Worm (Caenorhabditis elegans): ENCODE measurements around the gene nhr-94.

nhr-94 gene

ce11 chrV:7683907-7684655, 2.1 kb downstream of the nhr-94 start, which contains the start of gene sre-11:
sre-11 (minus strand) TSS chrV:7683957.
- TF ChIP-seq fkh-8 (tag; optimal IDR thresholded peaks at IDR 0.05) (no peak), unc-62 (GFP tag; optimal IDR thresholded peaks at IDR 0.05) (no peak), efl-1 (optimal IDR thresholded peaks at IDR 0.05) (no peak), efl-1 (GFP tag; optimal IDR thresholded peaks at IDR 0.05 in 1 of 2) (peak in 1 of 2 experiments; percentile 84)

- TF ChIP-seq blmp-1 (tag; optimal IDR thresholded peaks at IDR 0.05) (peak; percentile 50), snpc-4 (tag; optimal IDR thresholded peaks at IDR 0.05) (no peak), ceh-82 (tag; optimal IDR thresholded peaks at IDR 0.05) (no peak), nhr-237 (tag; optimal IDR thresholded peaks at IDR 0.05) (no peak), elt-3 (tag; optimal IDR thresholded peaks at IDR 0.05) (peak in 1 of 6 experiments; percentile 64), nhr-47 (tag; optimal IDR thresholded peaks at IDR 0.05) (no peak), nhr-19 (GFP tag; conservative IDR thresholded peaks at IDR 0.05) (peak; percentile 16; the same call in 1 of the 2 replicates), nhr-20 (tag; optimal IDR thresholded peaks at IDR 0.05) (peak; percentile 75), mdl-1 (tag; optimal IDR thresholded peaks at IDR 0.05) (peak in 1 of 2 experiments; percentile 16), nhr-76 (tag; optimal IDR thresholded peaks at IDR 0.05) (no peak), elt-2 (tag; optimal IDR thresholded peaks at IDR 0.05) (peak; percentile 8), nhr-85 (tag) (peak; percentile 81), nhr-90 (tag; optimal IDR thresholded peaks at IDR 0.05; ENCODE audit: poor library complexity) (peak; percentile 20), nhr-71 (tag; optimal IDR thresholded peaks at IDR 0.05) (peak; percentile 38)
These were observed 4.7 kb downstream of the nhr-94 start, which contains the start of gene cyp-33A1 for ce11 chrV:7681388-7681787. cyp-33A1 (minus strand) TSS chrV:7681459.

- no peak for TF ChIP-seq ets-5 (GFP tag; IDR thresholded peaks at IDR 0.05)
- TF ChIP-seq grh-1 (GFP tag; IDR thresholded peaks at IDR 0.05) = no peak
These were observed 10.2 kb downstream of the nhr-94 start, which contains the start of gene C12D5.3 for ce11 chrV:7675904-7676303. C12D5.3 (plus strand) TSS chrV:7676204.

DNA sequence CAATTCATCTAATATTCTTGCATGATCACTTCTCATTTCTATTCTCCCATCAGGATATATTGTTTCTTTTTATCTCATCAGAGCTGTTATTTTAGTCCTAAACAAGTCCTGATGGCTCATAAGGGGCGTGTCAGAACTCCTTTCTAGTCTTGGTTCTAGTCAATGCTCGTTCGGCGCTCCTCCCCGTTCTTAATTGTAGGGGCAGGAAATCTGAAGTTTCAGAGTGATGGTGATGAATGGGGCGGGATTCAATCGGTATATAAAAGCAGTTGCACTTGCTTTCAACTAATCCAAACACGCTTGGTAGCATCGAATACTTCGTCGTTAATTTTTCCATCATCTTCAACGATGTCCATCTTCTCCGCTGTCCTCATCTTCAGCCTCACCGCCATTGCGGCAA, 13.9 kb downstream of the nhr-94 start, which contains the start of gene C12D5.4:
Gene C12D5.4, plus strand, starts transcription at position 301 of the 400 bp plus-strand sequence.
- TF ChIP-seq mef-2 (tag; optimal IDR thresholded peaks at IDR 0.05) (no peak), ceh-90 (tag; optimal IDR thresholded peaks at IDR 0.05) (no peak), nhr-11 (tag; optimal IDR thresholded peaks at IDR 0.05) (no peak), nhr-85 (tag) (no peak), nhr-12 (tag; optimal IDR thresholded peaks at IDR 0.05) (no peak), unc-130 (tag; optimal IDR thresholded peaks at IDR 0.05) (no peak), fkh-10 (GFP tag; optimal IDR thresholded peaks at IDR 0.05) (no peak), nhr-28 (tag; optimal IDR thresholded peaks at IDR 0.05) (no peak)

- TF ChIP-seq hlh-17 (GFP tag; optimal IDR thresholded peaks at IDR 0.05; ENCODE audit: borderline replicate concordance) = no peak
- no peak for TF ChIP-seq C16A3.4 (tag; optimal IDR thresholded peaks at IDR 0.05)
- no peak for TF ChIP-seq lin-15B (tag; optimal IDR thresholded peaks at IDR 0.05)
- no peak for TF ChIP-seq nhr-12 (tag; optimal IDR thresholded peaks at IDR 0.05)
- TF ChIP-seq sup-37 (GFP tag; optimal IDR thresholded peaks at IDR 0.05) = no peak
- no peak for TF ChIP-seq fos-1 (tag; optimal IDR thresholded peaks at IDR 0.05)
- TF ChIP-seq tlp-1 (tag; optimal IDR thresholded peaks at IDR 0.05) = no peak
- no peak for TF ChIP-seq ceh-8 (GFP tag; optimal IDR thresholded peaks at IDR 0.05)
- no peak for TF ChIP-seq egl-27 (tag; optimal IDR thresholded peaks at IDR 0.05)
These were observed 18.2 kb downstream of the nhr-94 start, which contains the start of gene C12D5.5 for ce11 chrV:7667940-7668339. C12D5.5 (plus strand) TSS chrV:7668240.
